Fruit fly (Drosophila melanogaster): Measurements from ENCODE around the gene Ndf.

The Ndf gene

DNA sequence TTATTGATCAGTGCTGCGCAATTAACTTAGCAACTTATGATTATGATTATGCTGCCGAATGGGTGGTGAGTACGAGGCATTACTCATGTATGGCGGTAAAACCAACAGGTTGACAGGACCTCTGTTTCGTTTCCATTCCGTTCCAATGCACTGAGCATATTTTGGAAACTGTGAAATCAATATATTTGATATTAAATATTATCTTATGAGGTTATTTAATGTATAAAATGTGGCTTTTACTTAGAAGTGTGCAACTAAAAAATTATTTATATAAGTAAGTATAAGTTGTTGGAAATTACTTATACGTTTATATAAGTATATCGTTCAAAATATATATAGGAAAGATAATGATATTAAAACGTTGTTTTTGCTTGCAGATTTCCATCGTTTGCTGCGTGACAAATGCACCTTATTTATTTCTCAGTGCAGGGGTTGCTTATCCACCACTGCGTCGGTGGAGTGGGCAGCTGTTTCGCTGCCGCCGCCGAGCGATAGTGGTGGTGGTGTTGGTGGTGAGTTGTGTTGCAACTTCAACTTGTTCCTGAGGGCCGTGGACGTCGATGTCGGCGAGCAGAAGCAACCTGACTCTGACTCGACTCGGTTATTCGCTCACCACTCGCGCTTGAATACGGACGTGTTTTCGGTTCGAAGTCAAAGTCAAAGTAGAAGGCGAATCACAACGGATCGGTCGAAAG lies 19.4 kb upstream of the Ndf start, which contains the start of gene bib (continued):
- TF ChIP-seq CG14441 (GFP tag; IDR thresholded peaks at IDR 0.05): peak; percentile 58; the same call in 1 of the 2 replicates
- TF ChIP-seq jigr1 (GFP tag; IDR thresholded peaks at IDR 0.05): 0 out of 3 replicates have a peak, but pooled peaks have one; percentile 15
- no peak for TF ChIP-seq CG9609 (GFP tag; optimal IDR thresholded peaks at IDR 0.05)
- TF ChIP-seq dmrt11E (tag; optimal IDR thresholded peaks at IDR 0.05): peak; percentile 96
- TF ChIP-seq ATbp (GFP tag; optimal IDR thresholded peaks at IDR 0.05): peak; percentile 82
- TF ChIP-seq CG2120 (GFP tag; optimal IDR thresholded peaks at IDR 0.05): peak; percentile 56
- peak; percentile 66 for TF ChIP-seq croc (GFP tag; conservative IDR thresholded peaks at IDR 0.05)
- TF ChIP-seq pho (GFP tag; optimal IDR thresholded peaks at IDR 0.05): no peak
- TF ChIP-seq CG30431 (GFP tag; optimal IDR thresholded peaks at IDR 0.05): peak; percentile 82
- TF ChIP-seq CG10267 (tag; optimal IDR thresholded peaks at IDR 0.05): peak; percentile 89
- TF ChIP-seq CG30403 (GFP tag; optimal IDR thresholded peaks at IDR 0.05): peak; percentile 87
- 0 out of 2 replicates have a peak, but pooled peaks have one; percentile 33 for TF ChIP-seq Dref (GFP tag; IDR thresholded peaks at IDR 0.05)
- TF ChIP-seq CG6654 (GFP tag; optimal IDR thresholded peaks at IDR 0.05): peak; percentile 47
- peak; percentile 96 for TF ChIP-seq CG9727 (GFP tag; optimal IDR thresholded peaks at IDR 0.05)
- TF ChIP-seq cato (GFP tag; optimal IDR thresholded peaks at IDR 0.05; ENCODE audit: borderline replicate concordance): peak; percentile 66
- peak; percentile 85 for TF ChIP-seq CG6254 (GFP tag; optimal IDR thresholded peaks at IDR 0.05)
- peak; percentile 71 for TF ChIP-seq CG11093 (GFP tag; IDR thresholded peaks at IDR 0.05)
- TF ChIP-seq CG10366 (GFP tag; IDR thresholded peaks at IDR 0.05): peak; percentile 57; the same call in 1 of the 2 replicates
- TF ChIP-seq CG17186 (GFP tag; optimal IDR thresholded peaks at IDR 0.05): peak; percentile 41
- no peak for TF ChIP-seq mld (GFP tag; IDR thresholded peaks at IDR 0.05; ENCODE audit: partially characterized antibody)
- TF ChIP-seq h (optimal IDR thresholded peaks at IDR 0.05): no peak
- TF ChIP-seq Fer1 (GFP tag; optimal IDR thresholded peaks at IDR 0.05): peak; percentile 87
- TF ChIP-seq chinmo (GFP tag; IDR thresholded peaks at IDR 0.05; ENCODE audit: partially characterized antibody): no peak
- TF ChIP-seq Awh (GFP tag; IDR thresholded peaks at IDR 0.05): peak; percentile 56; the same call in 1 of the 2 replicates
- TF ChIP-seq CG4854 (GFP tag; optimal IDR thresholded peaks at IDR 0.05): peak; percentile 54
- TF ChIP-seq CG10431 (GFP tag; optimal IDR thresholded peaks at IDR 0.05): peak; percentile 85
- peak; percentile 54 for TF ChIP-seq Fer3 (tag; optimal IDR thresholded peaks at IDR 0.05)
- TF ChIP-seq kah (GFP tag; optimal IDR thresholded peaks at IDR 0.05): peak; percentile 41
- 0 out of 3 replicates have a peak, but pooled peaks have one; percentile 19 for TF ChIP-seq Dbx (GFP tag; IDR thresholded peaks at IDR 0.05)
- peak; percentile 73 for TF ChIP-seq oc (tag; optimal IDR thresholded peaks at IDR 0.05)
- TF ChIP-seq CG15011 (GFP tag; optimal IDR thresholded peaks at IDR 0.05): peak; percentile 78
- TF ChIP-seq gsb (GFP tag; IDR thresholded peaks at IDR 0.05): no peak
- no peak for TF ChIP-seq Dip3 (GFP tag; optimal IDR thresholded peaks at IDR 0.05)
- TF ChIP-seq Atf-2 (GFP tag; optimal IDR thresholded peaks at IDR 0.05): no peak
- TF ChIP-seq Adf1 (GFP tag; IDR thresholded peaks at IDR 0.05): peak; percentile 37; the same call in 1 of the 2 replicates
- TF ChIP-seq wdn (GFP tag; IDR thresholded peaks at IDR 0.05): 0 out of 2 replicates have a peak, but pooled peaks have one; percentile 20
- no peak for TF ChIP-seq cas (GFP tag; IDR thresholded peaks at IDR 0.05)
- TF ChIP-seq pita (GFP tag; optimal IDR thresholded peaks at IDR 0.05): no peak
- peak; percentile 82 for TF ChIP-seq CG8290 (GFP tag; optimal IDR thresholded peaks at IDR 0.05)
- TF ChIP-seq CG8290 (tag; optimal IDR thresholded peaks at IDR 0.05): peak; percentile 22 to 89
- TF ChIP-seq dan (GFP tag; IDR thresholded peaks at IDR 0.05): peak; percentile 55; the same call in 1 of the 2 replicates
- TF ChIP-seq HLH3B (GFP tag; IDR thresholded peaks at IDR 0.05): peak; percentile 58
- TF ChIP-seq wor (GFP tag; IDR thresholded peaks at IDR 0.05): peak; percentile 40; the same call in 1 of the 2 replicates
- peak; percentile 76 for TF ChIP-seq Abd-B (GFP tag; optimal IDR thresholded peaks at IDR 0.05)
- no peak for TF ChIP-seq Tbp (GFP tag; optimal IDR thresholded peaks at IDR 0.05)
- TF ChIP-seq PHDP (tag; optimal IDR thresholded peaks at IDR 0.05): peak; percentile 81
- TF ChIP-seq z (GFP tag; IDR thresholded peaks at IDR 0.05): peak; percentile 36; the same call in 1 of the 3 replicates
- no peak for TF ChIP-seq Doc2 (GFP tag; IDR thresholded peaks at IDR 0.05)
- peak; percentile 26; the same call in 1 of the 2 replicates for TF ChIP-seq CG31224 (GFP tag; IDR thresholded peaks at IDR 0.05)
- TF ChIP-seq CG18619 (GFP tag; optimal IDR thresholded peaks at IDR 0.05): peak; percentile 86
